Worm (Caenorhabditis elegans): ENCODE measurements around the gene his-40.

DNA sequence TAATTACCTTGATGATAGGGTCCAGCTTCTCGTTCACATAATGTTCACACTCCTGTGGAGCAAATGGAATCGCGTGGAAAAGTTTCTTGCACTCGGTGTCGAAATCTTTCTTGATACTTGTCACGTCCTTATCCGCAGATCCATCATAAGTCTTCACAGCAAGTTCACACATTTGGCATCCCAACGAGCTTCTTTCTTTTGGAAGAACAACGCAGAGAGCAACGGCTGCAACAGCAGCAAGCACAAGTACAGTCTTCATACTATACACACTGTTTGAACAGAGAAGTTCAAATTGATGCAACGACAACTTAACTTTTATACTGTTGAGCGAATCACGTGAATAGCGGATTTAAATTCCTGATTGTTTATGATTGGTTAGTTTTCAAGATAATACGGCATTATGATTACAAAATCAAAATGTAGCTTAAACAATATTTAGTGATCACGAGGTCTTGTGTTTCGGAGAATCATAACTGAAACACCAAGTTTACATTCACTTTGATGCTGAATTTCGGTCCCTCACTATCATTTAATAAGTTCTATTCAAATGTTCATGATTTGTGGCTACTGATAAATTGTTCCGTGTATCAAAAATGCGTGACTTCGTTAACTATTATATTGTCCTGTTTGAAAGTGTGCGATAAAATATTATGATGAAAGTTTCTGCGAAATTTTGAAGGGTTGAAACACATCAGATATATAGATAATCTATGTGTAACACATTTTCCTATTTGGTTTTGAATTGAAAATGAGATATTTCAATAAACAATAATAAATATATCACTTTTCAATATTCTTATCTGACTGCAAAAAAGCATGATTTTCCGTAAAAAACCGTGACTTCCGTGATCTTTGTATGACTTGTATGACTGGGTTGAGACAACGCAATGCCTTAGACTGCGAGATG is 6.8 kb downstream of the his-40 start, which contains the start of the genes spp-2 and spp-6:
- no peak for TF ChIP-seq flt-1 (GFP tag; IDR thresholded peaks at IDR 0.05)
- no peak for TF ChIP-seq pes-1 (GFP tag; IDR thresholded peaks at IDR 0.05)
- TF ChIP-seq ama-1 (optimal IDR thresholded peaks at IDR 0.05), result no peak
- TF ChIP-seq ceh-36 (tag; optimal IDR thresholded peaks at IDR 0.05), result no peak
- TF ChIP-seq sea-1 (GFP tag; conservative IDR thresholded peaks at IDR 0.05), result no peak
- no peak for TF ChIP-seq hmbx-1 (tag; optimal IDR thresholded peaks at IDR 0.05)
- no peak for TF ChIP-seq hnd-1 (tag; optimal IDR thresholded peaks at IDR 0.05)
- no peak for TF ChIP-seq aly-1 (tag; optimal IDR thresholded peaks at IDR 0.05)
- TF ChIP-seq B0310.2 (tag; optimal IDR thresholded peaks at IDR 0.05), result no peak
- no peak for TF ChIP-seq tbx-37 (GFP tag; conservative IDR thresholded peaks at IDR 0.05)
- no peak for TF ChIP-seq tbx-11 (GFP tag; IDR thresholded peaks at IDR 0.05)
- TF ChIP-seq ceh-13 (GFP tag; optimal IDR thresholded peaks at IDR 0.05), result no peak

Measured in whole organism, early embryonic.